Worm (Caenorhabditis elegans): Measurements from ENCODE around the gene msp-45.

DNA sequence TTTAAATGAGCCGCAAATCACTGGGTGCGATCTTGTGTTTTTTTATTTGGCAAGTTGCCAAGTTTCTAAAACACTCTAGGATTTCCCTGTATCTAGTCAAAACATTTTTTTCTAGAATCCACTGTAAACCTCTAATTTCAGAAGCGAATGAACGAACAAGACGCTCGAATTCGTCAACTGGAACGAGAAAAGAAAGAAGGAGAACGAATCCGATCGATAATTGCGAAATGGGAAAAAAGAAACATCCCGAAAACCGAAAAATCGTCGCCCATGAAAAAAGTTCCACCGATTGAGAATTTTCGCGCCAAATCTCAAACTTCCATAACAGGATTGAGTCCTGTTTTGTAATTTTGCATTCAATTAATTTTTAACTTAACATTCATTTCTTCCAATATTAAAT lies 20.1 kb upstream of the msp-45 start:
- TF ChIP-seq sma-9 (GFP tag; optimal IDR thresholded peaks at IDR 0.05), result no peak
- TF ChIP-seq sma-9 (tag; optimal IDR thresholded peaks at IDR 0.05), result no peak
- TF ChIP-seq peb-1 (tag; optimal IDR thresholded peaks at IDR 0.05), result no peak
- TF ChIP-seq nhr-237 (tag; optimal IDR thresholded peaks at IDR 0.05), result no peak
- no peak for TF ChIP-seq F13H6.1 (tag; optimal IDR thresholded peaks at IDR 0.05)
- no peak for TF ChIP-seq snpc-4 (tag; optimal IDR thresholded peaks at IDR 0.05)
- no peak for TF ChIP-seq egl-27 (tag; optimal IDR thresholded peaks at IDR 0.05)
- TF ChIP-seq nhr-6 (tag; optimal IDR thresholded peaks at IDR 0.05), result no peak
- no peak for TF ChIP-seq nhr-77 (tag; optimal IDR thresholded peaks at IDR 0.05)
- no peak for TF ChIP-seq unc-39 (tag; optimal IDR thresholded peaks at IDR 0.05)
- TF ChIP-seq nhr-25 (tag; optimal IDR thresholded peaks at IDR 0.05), result no peak
